Worm (Caenorhabditis elegans): ENCODE data around the gene ZK632.2.
A peak's percentile ranks its signal among the peaks of the same experiment; 100 is the strongest.

Gene ZK632.2

ce11 chrIII:9762093-9762748 lies 36.7 kb upstream of the ZK632.2 start, which contains the start of gene gcc-2:
TSS of gene gcc-2 (minus strand) at chrIII:9762143.
- TF ChIP-seq unc-39 (tag; optimal IDR thresholded peaks at IDR 0.05) (no peak), ztf-11 (tag; optimal IDR thresholded peaks at IDR 0.05) (no peak), sptf-1 (tag; optimal IDR thresholded peaks at IDR 0.05) (no peak), ceh-83 (GFP tag; optimal IDR thresholded peaks at IDR 0.05) (no peak), ceh-39 (tag; optimal IDR thresholded peaks at IDR 0.05) (no peak), blmp-1 (tag; optimal IDR thresholded peaks at IDR 0.05) (no peak), elt-1 (tag; optimal IDR thresholded peaks at IDR 0.05; ENCODE audit: borderline replicate concordance, insufficient read depth) (no peak), cnd-1 (tag; optimal IDR thresholded peaks at IDR 0.05) (no peak), snpc-4 (tag; optimal IDR thresholded peaks at IDR 0.05) (no peak), sem-2 (GFP tag; optimal IDR thresholded peaks at IDR 0.05) (no peak), pha-4 (tag; optimal IDR thresholded peaks at IDR 0.05) (no peak), drap-1 (GFP tag; optimal IDR thresholded peaks at IDR 0.05) (no peak), ham-2 (GFP tag; optimal IDR thresholded peaks at IDR 0.05) (no peak), unc-62 (GFP tag; optimal IDR thresholded peaks at IDR 0.05) (no peak), zip-8 (tag; optimal IDR thresholded peaks at IDR 0.05) (no peak), lin-32 (GFP tag; optimal IDR thresholded peaks at IDR 0.05) (no peak), bed-3 (GFP tag; optimal IDR thresholded peaks at IDR 0.05) (no peak), lsy-2 (tag; optimal IDR thresholded peaks at IDR 0.05) (no peak)

ce11 chrIII:9764718-9765117 lies 34.2 kb upstream of the ZK632.2 start:
- TF ChIP-seq lin-13 (tag; optimal IDR thresholded peaks at IDR 0.05) (no peak), sptf-1 (tag; optimal IDR thresholded peaks at IDR 0.05) (no peak), ceh-43 (GFP tag; optimal IDR thresholded peaks at IDR 0.05) (no peak), nhr-76 (tag; optimal IDR thresholded peaks at IDR 0.05) (no peak), M03D4.4 (tag; optimal IDR thresholded peaks at IDR 0.05) (peak; percentile 19), lin-32 (GFP tag; optimal IDR thresholded peaks at IDR 0.05) (no peak), nhr-28 (tag; optimal IDR thresholded peaks at IDR 0.05) (no peak)

DNA sequence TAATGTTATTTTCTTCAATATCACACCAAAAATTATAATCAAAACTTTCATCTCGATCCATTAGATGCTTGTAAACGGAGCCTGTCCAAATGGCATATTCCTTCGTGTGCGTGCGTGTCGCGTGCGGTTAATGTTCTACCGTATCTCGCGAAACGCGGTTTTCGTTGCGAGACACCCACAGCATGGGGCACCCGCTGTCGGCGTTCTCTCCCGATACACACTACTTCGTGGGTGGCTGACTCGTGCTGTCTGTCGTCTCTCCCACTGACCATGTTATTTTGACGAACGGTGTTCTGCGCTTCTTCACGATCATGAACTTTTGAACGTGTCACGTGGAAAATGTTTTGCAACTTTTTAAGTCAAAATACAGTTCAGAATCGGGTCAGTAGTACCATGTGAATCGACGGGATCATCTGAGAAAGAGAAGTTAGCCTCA lies 33.4 kb upstream of the ZK632.2 start:
- TF ChIP-seq mep-1 (tag; optimal IDR thresholded peaks at IDR 0.05) (peak; percentile 95), elt-1 (tag; optimal IDR thresholded peaks at IDR 0.05; ENCODE audit: borderline replicate concordance, insufficient read depth) (no peak), flh-1 (GFP tag; optimal IDR thresholded peaks at IDR 0.05) (no peak), elt-3 (tag; optimal IDR thresholded peaks at IDR 0.05) (peak; percentile 45), snpc-4 (tag; optimal IDR thresholded peaks at IDR 0.05) (no peak), blmp-1 (tag; optimal IDR thresholded peaks at IDR 0.05) (peak; percentile 48), drap-1 (GFP tag; optimal IDR thresholded peaks at IDR 0.05) (peak; percentile 95), nhr-28 (tag; optimal IDR thresholded peaks at IDR 0.05) (no peak), nhr-2 (tag; optimal IDR thresholded peaks at IDR 0.05) (peak; percentile 25), lin-13 (tag; optimal IDR thresholded peaks at IDR 0.05) (peak; percentile 97), unc-120 (tag; optimal IDR thresholded peaks at IDR 0.05; ENCODE audit: poor library complexity, severe bottlenecking) (peak; percentile 91), cnd-1 (tag; optimal IDR thresholded peaks at IDR 0.05) (peak; percentile 94), pha-4 (tag; optimal IDR thresholded peaks at IDR 0.05) (peak; percentile 98), mls-2 (tag; optimal IDR thresholded peaks at IDR 0.05) (peak; percentile 92), mab-5 (tag; optimal IDR thresholded peaks at IDR 0.05) (peak; percentile 6), unc-62 (GFP tag; optimal IDR thresholded peaks at IDR 0.05) (peak; percentile 81), nhr-76 (tag; optimal IDR thresholded peaks at IDR 0.05) (no peak), lsy-2 (tag; optimal IDR thresholded peaks at IDR 0.05) (peak; percentile 99), bed-3 (GFP tag; optimal IDR thresholded peaks at IDR 0.05) (peak; percentile 57), ces-1 (GFP tag; optimal IDR thresholded peaks at IDR 0.05) (peak; percentile 71), hlh-1 (tag; optimal IDR thresholded peaks at IDR 0.05) (peak; percentile 70), ceh-83 (GFP tag; optimal IDR thresholded peaks at IDR 0.05) (peak; percentile 94), zip-8 (tag; optimal IDR thresholded peaks at IDR 0.05) (no peak), ceh-43 (GFP tag; optimal IDR thresholded peaks at IDR 0.05) (peak; percentile 80), ceh-39 (tag; optimal IDR thresholded peaks at IDR 0.05) (peak; percentile 97), sptf-1 (tag; optimal IDR thresholded peaks at IDR 0.05) (peak; percentile 95), ztf-11 (tag; optimal IDR thresholded peaks at IDR 0.05) (peak; percentile 92), M03D4.4 (tag; optimal IDR thresholded peaks at IDR 0.05) (peak; percentile 93), unc-39 (tag; optimal IDR thresholded peaks at IDR 0.05) (peak; percentile 39), ham-2 (GFP tag; optimal IDR thresholded peaks at IDR 0.05) (peak; percentile 82), nhr-237 (tag; optimal IDR thresholded peaks at IDR 0.05) (peak; percentile 86), sem-2 (GFP tag; optimal IDR thresholded peaks at IDR 0.05) (peak; percentile 82), lin-32 (GFP tag; optimal IDR thresholded peaks at IDR 0.05) (peak; percentile 83), tbx-8 (GFP tag; optimal IDR thresholded peaks at IDR 0.05) (peak; percentile 86), nhr-12 (tag; optimal IDR thresholded peaks at IDR 0.05) (peak; percentile 75)

All from whole organism, mixed stage, embryonic.